Worm (Caenorhabditis elegans) whole organism, late embryonic: Measurements from ENCODE around the gene ippk-1.

Experiments used
- K09A11.1 ChIP-seq: sonication (generic microtip); optimal IDR thresholded peaks from 2 replicates; lab custom pipeline; 2017; ENCODE audit warnings: antibody characterized with exemption, mild to moderate bottlenecking, missing genetic modification characterization, missing compliant biosample characterization; ENCODE audit not compliant: insufficient read depth
- ahr-1 ChIP-seq: sonication (generic microtip); optimal IDR thresholded peaks from 2 replicates; lab custom pipeline; 2016; ENCODE audit warnings: missing genetic modification characterization, missing compliant biosample characterization
- ceh-31 ChIP-seq: sonication (generic microtip); optimal IDR thresholded peaks from 2 replicates; lab custom pipeline; 2016; ENCODE audit warnings: missing genetic modification characterization, missing compliant biosample characterization
- dve-1 ChIP-seq: sonication (generic microtip); optimal IDR thresholded peaks from 2 replicates; lab custom pipeline; 2017; ENCODE audit warnings: antibody characterized with exemption, mild to moderate bottlenecking, missing genetic modification characterization, missing compliant biosample characterization
- hlh-8 ChIP-seq: sonication (generic microtip); optimal IDR thresholded peaks from 2 replicates; lab custom pipeline; 2016; ENCODE audit warnings: missing genotype, missing genetic modification characterization, missing compliant biosample characterization
- nhr-11 ChIP-seq: fragments of 150-350 bp; optimal IDR thresholded peaks from 2 replicates; lab custom pipeline; 2014; ENCODE audit warnings: missing biosample characterization, missing genetic modification characterization
- sdc-2 ChIP-seq: sonication (generic microtip); optimal IDR thresholded peaks from 2 replicates; lab custom pipeline; 2016; ENCODE audit warnings: missing genotype, missing genetic modification characterization, missing compliant biosample characterization
- unc-86 ChIP-seq: sonication (generic microtip); optimal IDR thresholded peaks from 2 replicates; lab custom pipeline; 2016; ENCODE audit warnings: missing genetic modification characterization, missing compliant biosample characterization

- no peak for TF ChIP-seq hlh-8 (tag; lab: Kevin White, UChicago)
- TF ChIP-seq ceh-31: no peak
- TF ChIP-seq nhr-11 (tag; lab: Kevin White, UChicago): no peak
- no peak for TF ChIP-seq unc-86 (tag; lab: Kevin White, UChicago)
- no peak for TF ChIP-seq sdc-2 (tag; lab: Kevin White, UChicago)
- TF ChIP-seq ahr-1: no peak
- no peak for TF ChIP-seq K09A11.1 (tag; lab: Kevin White, UChicago)
- no peak for TF ChIP-seq dve-1 (tag; lab: Kevin White, UChicago)
Measured at ce11 chrII:12080015-12080414, 37.3 kb downstream of the ippk-1 start.
